Fruit fly (Drosophila melanogaster) Kc167 (cell line): ENCODE measurements around the gene CG4115.

Experiments used
- Sin3A ChIP-seq: fragments of >200 bp; optimal IDR thresholded peaks from 2 replicates; lab custom pipeline; 2018; ENCODE audit warnings: missing external identifiers
- h ChIP-seq: fragments of >200 bp; optimal IDR thresholded peaks from 3 replicates; lab custom pipeline; 2018; ENCODE audit warnings: missing external identifiers
- insv ChIP-seq: fragments of >200 bp; optimal IDR thresholded peaks from 3 replicates; lab custom pipeline; 2018; ENCODE audit warnings: missing external identifiers
- psq ChIP-seq: fragments of >200 bp; optimal IDR thresholded peaks from 2 replicates; lab custom pipeline; 2017; ENCODE audit warnings: missing external identifiers
- ttk ChIP-seq: sonication (Bioruptor generic); optimal IDR thresholded peaks from 2 replicates; lab custom pipeline; 2017; ENCODE audit warnings: missing external identifiers

- TF ChIP-seq h = no peak
- TF ChIP-seq psq = no peak
- no peak for TF ChIP-seq Sin3A (lab: Kevin White, UChicago)
- TF ChIP-seq ttk (lab: Kevin White, UChicago) = no peak
- no peak for TF ChIP-seq insv
Measured at dm6 chr3R:12406235-12407196, 46.7 kb downstream of the CG4115 start, which contains the start of gene CG5167.
